Worm (Caenorhabditis elegans): ENCODE results near the gene odr-8.

DNA sequence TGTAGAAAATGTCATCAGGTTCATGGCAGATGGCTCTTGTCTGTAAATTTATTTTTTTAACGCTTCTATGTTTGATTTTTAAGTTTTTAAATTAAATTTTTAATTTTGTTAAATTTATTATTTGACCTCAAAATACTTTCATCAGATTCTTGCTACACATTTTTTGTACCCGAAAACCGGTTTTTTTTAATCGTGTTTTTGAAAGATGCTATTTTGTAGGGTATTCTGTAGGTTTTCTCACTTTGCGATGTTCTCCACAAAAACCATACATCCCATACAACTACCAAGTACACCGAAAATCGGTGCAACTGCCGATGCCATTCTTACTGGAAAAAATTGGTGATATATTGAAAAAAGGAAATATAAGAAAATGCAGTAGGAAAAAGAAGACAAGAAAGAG is 23.4 kb upstream of the odr-8 start, which contains the start of gene nstp-2:
- no peak for TF ChIP-seq snpc-4 (tag; optimal IDR thresholded peaks at IDR 0.05)
- TF ChIP-seq php-3 (GFP tag; IDR thresholded peaks at IDR 0.05), result no peak
- no peak for TF ChIP-seq nhr-25 (tag; optimal IDR thresholded peaks at IDR 0.05; ENCODE audit: borderline replicate concordance, insufficient read depth)
